Worm (Caenorhabditis elegans): ENCODE measurements around the gene clec-144.
A peak's percentile ranks its signal among the peaks of the same experiment; 100 is the strongest.

Gene clec-144

ce11 chrII:11859833-11860232 lies 27.5 kb upstream of the clec-144 start:
- TF ChIP-seq ces-1 (GFP tag; optimal IDR thresholded peaks at IDR 0.05) (no peak), daf-16 (GFP tag; optimal IDR thresholded peaks at IDR 0.05) (no peak), daf-16 (tag; optimal IDR thresholded peaks at IDR 0.05) (peak; percentile 49)

ce11 chrII:11856361-11856760 lies 24.0 kb upstream of the clec-144 start, which contains the start of gene clh-1:
Gene clh-1, minus strand, starts transcription at chrII:11856461.
- TF ChIP-seq nhr-42 (GFP tag; IDR thresholded peaks at IDR 0.05): no peak

DNA sequence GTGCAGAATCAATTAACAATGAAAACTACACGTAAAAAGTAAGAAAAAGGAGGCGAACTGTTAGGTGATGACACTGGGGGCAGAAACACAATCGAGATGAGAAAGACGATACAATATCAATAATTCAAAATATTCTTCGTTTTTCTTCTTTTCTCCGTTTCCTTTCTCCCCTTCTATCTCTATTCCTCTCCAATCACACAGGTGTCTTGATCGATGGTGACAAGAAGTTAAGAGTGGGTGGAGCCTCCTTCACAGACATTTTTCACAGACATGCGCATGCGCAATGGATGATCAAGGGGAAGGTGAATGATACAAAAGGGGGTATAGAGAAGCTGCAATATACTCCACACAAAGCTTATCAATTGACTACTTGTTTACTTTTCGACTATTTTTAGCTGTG lies 22.4 kb upstream of the clec-144 start:
- TF ChIP-seq hlh-30 (tag; optimal IDR thresholded peaks at IDR 0.05; ENCODE audit: insufficient read depth) (peak; percentile 29), mxl-3 (GFP tag; optimal IDR thresholded peaks at IDR 0.05) (no peak), jun-1 (tag; optimal IDR thresholded peaks at IDR 0.05) (no peak), nhr-28 (tag; optimal IDR thresholded peaks at IDR 0.05) (peak; percentile 33)

DNA sequence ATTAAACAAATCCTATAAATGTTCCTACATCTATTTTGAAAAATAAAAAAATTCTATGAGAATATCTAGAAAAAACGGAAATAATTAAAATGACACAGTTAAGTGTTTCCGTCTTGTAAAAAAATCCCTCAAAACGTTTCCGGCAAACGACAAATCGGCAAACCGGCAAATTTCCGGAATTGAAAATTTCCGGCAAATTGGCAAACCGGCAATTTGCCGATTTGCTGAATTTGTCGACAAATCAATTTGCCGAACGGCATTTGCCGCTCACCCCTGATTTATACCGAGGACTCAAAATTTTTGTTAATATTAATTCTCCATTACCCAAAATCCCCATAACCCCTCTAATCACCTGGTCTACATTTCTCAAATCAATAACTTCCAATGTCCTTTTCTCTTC lies 20.7 kb upstream of the clec-144 start:
- TF ChIP-seq saeg-2 (GFP tag; IDR thresholded peaks at IDR 0.05): no peak
- peak in 1 of 2 experiments; percentile 52 for TF ChIP-seq unc-62 (GFP tag; optimal IDR thresholded peaks at IDR 0.05 in 1 of 2)
- no peak for TF ChIP-seq unc-62 (tag; optimal IDR thresholded peaks at IDR 0.05)
- no peak for TF ChIP-seq nhr-11 (tag; optimal IDR thresholded peaks at IDR 0.05)
- TF ChIP-seq dve-1 (tag; optimal IDR thresholded peaks at IDR 0.05; ENCODE audit: insufficient read depth): no peak

ce11 chrII:11852191-11852901 lies 20.0 kb upstream of the clec-144 start:
- TF ChIP-seq hlh-11 (tag; optimal IDR thresholded peaks at IDR 0.05) (peak; percentile 31), unc-62 (GFP tag; optimal IDR thresholded peaks at IDR 0.05 in 1 of 2) (peak in 1 of 2 experiments; percentile 92), unc-62 (tag; optimal IDR thresholded peaks at IDR 0.05) (no peak), nhr-28 (tag; optimal IDR thresholded peaks at IDR 0.05) (peak; percentile 6), ZK337.2 (GFP tag; IDR thresholded peaks at IDR 0.05) (no peak), arid-1 (GFP tag; conservative IDR thresholded peaks at IDR 0.05) (no peak), mdl-1 (tag; optimal IDR thresholded peaks at IDR 0.05) (peak in 1 of 2 experiments; percentile 22), dmd-6 (GFP tag; IDR thresholded peaks at IDR 0.05) (peak; percentile 28; the same call in 1 of the 2 replicates), nhr-48 (tag; optimal IDR thresholded peaks at IDR 0.05) (peak; percentile 12), tra-1 (GFP tag; IDR thresholded peaks at IDR 0.05) (no peak), rbr-2 (tag; optimal IDR thresholded peaks at IDR 0.05) (no peak)

DNA sequence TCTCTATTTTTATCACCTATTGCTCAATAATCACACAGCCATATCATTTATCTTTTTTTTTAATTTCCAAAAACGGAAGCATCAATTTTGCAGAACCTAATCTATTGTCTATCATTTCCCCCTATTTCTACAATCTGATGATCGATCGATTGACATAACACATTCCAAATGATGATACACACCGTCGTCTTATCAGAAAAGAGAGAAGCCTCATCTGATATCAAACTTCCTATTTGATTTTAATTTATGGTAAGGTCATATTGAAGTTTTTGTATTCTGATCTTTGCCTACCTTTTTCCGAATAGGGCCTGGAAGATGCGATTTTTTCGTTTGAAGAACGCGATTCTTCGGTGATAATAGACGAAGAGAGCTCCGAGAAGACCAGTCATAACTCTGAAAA lies 17.2 kb upstream of the clec-144 start:
- TF ChIP-seq arid-1 (GFP tag; conservative IDR thresholded peaks at IDR 0.05): no peak
- no peak for TF ChIP-seq unc-39 (tag; optimal IDR thresholded peaks at IDR 0.05)
- TF ChIP-seq aha-1 (tag): peak; percentile 79
- no peak for TF ChIP-seq lin-38 (GFP tag; IDR thresholded peaks at IDR 0.05)
- TF ChIP-seq nhr-28 (tag; optimal IDR thresholded peaks at IDR 0.05): peak; percentile 31

DNA sequence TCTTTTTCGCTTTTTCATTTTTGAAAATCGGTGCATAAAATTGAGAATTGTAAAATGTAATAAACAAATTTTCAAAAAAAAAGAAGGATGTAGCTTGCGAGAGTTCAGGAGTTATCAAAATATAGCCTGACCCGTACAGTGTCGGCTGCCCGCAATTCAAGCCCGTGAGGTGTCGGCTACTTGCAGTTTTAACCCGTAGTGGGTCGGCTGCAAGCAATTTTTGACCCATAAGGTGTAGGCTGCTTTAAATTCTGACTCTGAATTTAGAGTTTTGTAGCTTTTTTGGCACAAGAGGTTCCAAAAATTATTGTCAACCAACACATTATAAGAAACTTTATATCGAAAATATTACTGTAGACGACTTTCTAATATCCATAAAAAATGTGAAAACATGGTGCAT lies 13.6 kb upstream of the clec-144 start:
- TF ChIP-seq vab-7 (GFP tag; IDR thresholded peaks at IDR 0.05) (no peak), hlh-30 (tag; optimal IDR thresholded peaks at IDR 0.05; ENCODE audit: insufficient read depth) (no peak), unc-39 (tag; optimal IDR thresholded peaks at IDR 0.05) (no peak), nhr-76 (tag; optimal IDR thresholded peaks at IDR 0.05) (no peak), Y75B8A.6 (GFP tag; IDR thresholded peaks at IDR 0.05) (no peak), ceh-28 (tag; optimal IDR thresholded peaks at IDR 0.05) (no peak), fos-1 (tag; optimal IDR thresholded peaks at IDR 0.05) (no peak), snpc-1.2 (GFP tag; IDR thresholded peaks at IDR 0.05) (0 out of 2 replicates have a peak, but pooled peaks have one; percentile 45), dpl-1 (GFP tag; optimal IDR thresholded peaks at IDR 0.05) (no peak), dmd-8 (GFP tag; IDR thresholded peaks at IDR 0.05) (no peak), sdz-12 (GFP tag; optimal IDR thresholded peaks at IDR 0.05) (no peak), zfp-2 (tag; optimal IDR thresholded peaks at IDR 0.05) (no peak), ztf-11 (tag; optimal IDR thresholded peaks at IDR 0.05) (no peak), ceh-44 (GFP tag; IDR thresholded peaks at IDR 0.05) (no peak), mxl-3 (GFP tag; optimal IDR thresholded peaks at IDR 0.05) (no peak), Y48G9A.11 (GFP tag; IDR thresholded peaks at IDR 0.05) (no peak), nhr-42 (GFP tag; IDR thresholded peaks at IDR 0.05) (no peak), R02D3.7 (tag; optimal IDR thresholded peaks at IDR 0.05) (no peak), ceh-20 (GFP tag; IDR thresholded peaks at IDR 0.05) (no peak), snpc-4 (tag; optimal IDR thresholded peaks at IDR 0.05) (peak; percentile 41)
